Fruit fly (Drosophila melanogaster): ENCODE data around the gene kumpel.

Gene kumpel

dm6 chr3R:25879324-25879766 is 27.5 kb upstream of the kumpel start (continued):
- TF ChIP-seq CG16863 (GFP tag; optimal IDR thresholded peaks at IDR 0.05) (peak; percentile 63), al (GFP tag; IDR thresholded peaks at IDR 0.05) (peak; percentile 70; the same call in 1 of the 2 replicates), oc (tag; optimal IDR thresholded peaks at IDR 0.05) (peak; percentile 78), Taf1 (GFP tag; IDR thresholded peaks at IDR 0.05) (peak; percentile 49), CG16779 (GFP tag; IDR thresholded peaks at IDR 0.05) (no peak; the same call in 1 of the 2 replicates), fru (optimal IDR thresholded peaks at IDR 0.05) (no peak), CG6654 (GFP tag; optimal IDR thresholded peaks at IDR 0.05) (peak; percentile 55), CG31441 (GFP tag; IDR thresholded peaks at IDR 0.05) (peak; percentile 86), CG2678 (tag; optimal IDR thresholded peaks at IDR 0.05) (peak; percentile 90), ci (GFP tag; IDR thresholded peaks at IDR 0.05) (peak; percentile 86; the same call in 2 of the 3 replicates), CG15514 (GFP tag; optimal IDR thresholded peaks at IDR 0.05) (peak; percentile 43), CG13775 (GFP tag; optimal IDR thresholded peaks at IDR 0.05) (peak; percentile 66), pb (GFP tag; optimal IDR thresholded peaks at IDR 0.05) (peak; percentile 56), salm (tag; optimal IDR thresholded peaks at IDR 0.05) (peak; percentile 31), nau (GFP tag; optimal IDR thresholded peaks at IDR 0.05) (peak; percentile 13), CG15696 (tag; optimal IDR thresholded peaks at IDR 0.05) (peak; percentile 25), tll (GFP tag; optimal IDR thresholded peaks at IDR 0.05) (no peak), fd96Cb (tag; optimal IDR thresholded peaks at IDR 0.05) (peak; percentile 84), CG6254 (GFP tag; optimal IDR thresholded peaks at IDR 0.05) (peak; percentile 63), sc (optimal IDR thresholded peaks at IDR 0.05) (no peak), sc (GFP tag; optimal IDR thresholded peaks at IDR 0.05) (peak; percentile 69), bowl (GFP tag; IDR thresholded peaks at IDR 0.05) (0 out of 2 replicates have a peak, but pooled peaks have one; percentile 43), Meics (GFP tag; optimal IDR thresholded peaks at IDR 0.05) (peak; percentile 75), CG17186 (GFP tag; optimal IDR thresholded peaks at IDR 0.05) (peak; percentile 7), CG32767 (GFP tag; IDR thresholded peaks at IDR 0.05) (peak; percentile 60; the same call in 1 of the 2 replicates), HLHmδ (GFP tag; optimal IDR thresholded peaks at IDR 0.05) (no peak), CG12744 (GFP tag; optimal IDR thresholded peaks at IDR 0.05) (peak; percentile 31), stc (GFP tag; IDR thresholded peaks at IDR 0.05) (no peak; the same call in none of the 2 replicates), CG3065 (GFP tag; optimal IDR thresholded peaks at IDR 0.05) (peak; percentile 21), CG8765 (GFP tag; IDR thresholded peaks at IDR 0.05) (0 out of 2 replicates have a peak, but pooled peaks have one; percentile 24), CG2120 (GFP tag; optimal IDR thresholded peaks at IDR 0.05) (peak; percentile 79), CG11247 (GFP tag; IDR thresholded peaks at IDR 0.05) (peak; percentile 72; the same call in 1 of the 2 replicates), Rfx (GFP tag; IDR thresholded peaks at IDR 0.05) (peak; percentile 89), crp (GFP tag; optimal IDR thresholded peaks at IDR 0.05) (no peak), p53 (GFP tag; optimal IDR thresholded peaks at IDR 0.05) (no peak), gt (GFP tag; IDR thresholded peaks at IDR 0.05) (no peak; the same call in 1 of the 2 replicates), org-1 (GFP tag; optimal IDR thresholded peaks at IDR 0.05) (peak; percentile 32), ttk (GFP tag; IDR thresholded peaks at IDR 0.05) (peak; percentile 73; the same call in 1 of the 2 replicates), NfI (GFP tag; optimal IDR thresholded peaks at IDR 0.05) (peak; percentile 77), cwo (GFP tag; optimal IDR thresholded peaks at IDR 0.05) (peak; percentile 47), CG12236 (GFP tag; optimal IDR thresholded peaks at IDR 0.05) (peak; percentile 25), CG12769 (tag; optimal IDR thresholded peaks at IDR 0.05) (peak; percentile 90), MESR4 (GFP tag; optimal IDR thresholded peaks at IDR 0.05) (peak; percentile 18), CoRest (tag; optimal IDR thresholded peaks at IDR 0.05) (peak; percentile 87), ap (GFP tag; IDR thresholded peaks at IDR 0.05) (peak; percentile 72), CG4820 (GFP tag; optimal IDR thresholded peaks at IDR 0.05) (peak; percentile 80), CG17912 (GFP tag; optimal IDR thresholded peaks at IDR 0.05) (no peak), Mrtf (GFP tag; IDR thresholded peaks at IDR 0.05) (no peak; the same call in 2 of the 3 replicates), chinmo (GFP tag; IDR thresholded peaks at IDR 0.05; ENCODE audit: partially characterized antibody) (no peak), CG2875 (GFP tag; optimal IDR thresholded peaks at IDR 0.05) (peak; percentile 44)

Data from whole organism, embryonic.